Fruit fly (Drosophila melanogaster) whole organism, embryonic: ENCODE results near the gene CG13131.

Experiments
- Atf-2 ChIP-seq: fragments of 200-800 bp; sonication (Bioruptor generic); optimal IDR thresholded peaks from 2 replicates; lab custom pipeline; 2016; ENCODE audit warnings: missing biosample characterization, missing genetic modification characterization
- Atf6 ChIP-seq: fragments of 200-800 bp; sonication (Bioruptor generic); IDR thresholded peaks from 2 replicates; pipeline ENCODE4 v1.3.6; 2022; ENCODE audit warnings: missing biosample characterization, missing genetic modification characterization
- CG10209 ChIP-seq: fragments of 200-800 bp; sonication (Bioruptor generic); optimal IDR thresholded peaks from 3 replicates; lab custom pipeline; 2017; ENCODE audit warnings: missing biosample characterization, mild to moderate bottlenecking, missing genetic modification characterization, missing genetic modification reagents
- CG11085 ChIP-seq: fragments of 200-800 bp; sonication (Bioruptor generic); IDR thresholded peaks from 2 replicates; pipeline ENCODE4 v1.3.6; 2022; ENCODE audit warnings: missing biosample characterization, missing genetic modification characterization
- CG11695 ChIP-seq: fragments of 200-800 bp; sonication (Bioruptor generic); IDR thresholded peaks from 3 replicates; pipeline ENCODE4 v1.3.6; 2022; ENCODE audit warnings: missing biosample characterization, missing genetic modification characterization
- CG12659 ChIP-seq: fragments of 200-800 bp; sonication (Bioruptor generic); optimal IDR thresholded peaks from 3 replicates; lab custom pipeline; 2017; ENCODE audit warnings: mild to moderate bottlenecking, missing biosample characterization, missing genetic modification reagents, missing genetic modification characterization
- CG13424 ChIP-seq: fragments of 200-800 bp; sonication (Bioruptor generic); optimal IDR thresholded peaks from 2 replicates; lab custom pipeline; 2019; ENCODE audit warnings: missing biosample characterization, mild to moderate bottlenecking, missing genetic modification characterization, moderate library complexity
- CG14014 ChIP-seq: fragments of 200-800 bp; sonication (Bioruptor generic); IDR thresholded peaks from 2 replicates; pipeline ENCODE4 v1.3.6; 2022; ENCODE audit warnings: missing biosample characterization, missing genetic modification characterization
- CG15269 ChIP-seq: fragments of 200-800 bp; sonication (Bioruptor generic); optimal IDR thresholded peaks from 2 replicates; lab custom pipeline; 2018; ENCODE audit warnings: missing biosample characterization, mild to moderate bottlenecking, missing genetic modification characterization, moderate library complexity
- CG1647 ChIP-seq: fragments of 200-800 bp; sonication (Bioruptor generic); optimal IDR thresholded peaks from 3 replicates; lab custom pipeline; 2016; ENCODE audit warnings: missing biosample characterization, missing genetic modification characterization
- CG31388 ChIP-seq: fragments of 200-800 bp; sonication (Bioruptor generic); optimal IDR thresholded peaks from 2 replicates; lab custom pipeline; 2016; ENCODE audit warnings: missing biosample characterization, missing genetic modification characterization
- CG3163 ChIP-seq: fragments of 200-800 bp; sonication (Bioruptor generic); optimal IDR thresholded peaks from 3 replicates; lab custom pipeline; 2016; ENCODE audit warnings: missing biosample characterization, missing genetic modification characterization
- CG33213 ChIP-seq: fragments of 200-800 bp; sonication (Bioruptor generic); optimal IDR thresholded peaks from 3 replicates; lab custom pipeline; 2016; ENCODE audit warnings: missing biosample characterization, missing genetic modification characterization
- CG33557 ChIP-seq: fragments of 200-800 bp; sonication (Bioruptor generic); optimal IDR thresholded peaks from 2 replicates; lab custom pipeline; 2019; ENCODE audit warnings: missing biosample characterization, mild to moderate bottlenecking, missing genetic modification characterization, moderate library complexity
- CG4707 ChIP-seq: fragments of 200-800 bp; sonication (Bioruptor generic); optimal IDR thresholded peaks from 2 replicates; lab custom pipeline; 2018; ENCODE audit warnings: missing biosample characterization, mild to moderate bottlenecking, missing genetic modification characterization, moderate library complexity
- CG6254 ChIP-seq: fragments of 200-800 bp; sonication (Bioruptor generic); optimal IDR thresholded peaks from 3 replicates; lab custom pipeline; 2017; ENCODE audit warnings: mild to moderate bottlenecking, missing biosample characterization, missing genetic modification reagents, missing genetic modification characterization
- CG7963 ChIP-seq: fragments of 200-800 bp; sonication (Bioruptor generic); IDR thresholded peaks from 3 replicates; pipeline ENCODE4 v1.3.6; 2022; ENCODE audit warnings: missing biosample characterization, missing genetic modification characterization; ENCODE audit not compliant: partially characterized antibody
- CrebB ChIP-seq: fragments of 200-800 bp; sonication (Bioruptor generic); optimal IDR thresholded peaks from 3 replicates; lab custom pipeline; 2018; ENCODE audit warnings: missing biosample characterization, mild to moderate bottlenecking, missing genetic modification characterization
- Elba2 ChIP-seq: fragments of 200-800 bp; sonication (Bioruptor generic); optimal IDR thresholded peaks from 3 replicates; lab custom pipeline; 2016; ENCODE audit warnings: missing biosample characterization, missing genetic modification characterization
- Ets65A ChIP-seq: fragments of 200-800 bp; sonication (Bioruptor generic); peaks from one replicate; lab custom pipeline; 2016; ENCODE audit warnings: missing biosample characterization, missing genetic modification characterization
- Fer1 ChIP-seq: fragments of 200-800 bp; sonication (Bioruptor generic); optimal IDR thresholded peaks from 2 replicates; lab custom pipeline; 2017; ENCODE audit warnings: missing biosample characterization, mild to moderate bottlenecking, missing genetic modification characterization
- HmgZ ChIP-seq: fragments of 200-800 bp; sonication (Bioruptor generic); optimal IDR thresholded peaks from 2 replicates; lab custom pipeline; 2018; ENCODE audit warnings: missing biosample characterization, mild to moderate bottlenecking, missing genetic modification characterization
- Kr ChIP-seq: fragments of 200-800 bp; sonication (Bioruptor generic); optimal IDR thresholded peaks from 2 replicates; lab custom pipeline; 2017; ENCODE audit warnings: missing biosample characterization, mild to moderate bottlenecking, missing genetic modification characterization
- Mad ChIP-seq: fragments of 200-800 bp; sonication (Bioruptor generic); optimal IDR thresholded peaks from 2 replicates; lab custom pipeline; 2016; ENCODE audit warnings: missing biosample characterization, missing genetic modification characterization
- Med ChIP-seq: fragments of 200-800 bp; sonication (Bioruptor generic); peaks from one replicate; lab custom pipeline; 2016; ENCODE audit warnings: missing biosample characterization, missing genetic modification characterization, mild to moderate bottlenecking, inconsistent platforms, moderate library complexity
- NK7.1 ChIP-seq: fragments of 200-800 bp; sonication (Bioruptor generic); optimal IDR thresholded peaks from 3 replicates; lab custom pipeline; 2016; ENCODE audit warnings: missing biosample characterization, missing genetic modification characterization
- Pdp1 ChIP-seq, 2 experiments: fragments of 200-800 bp; sonication (Bioruptor generic); optimal IDR thresholded peaks; 3 replicates each; lab custom pipeline; 2016; ENCODE audit warnings: missing biosample characterization in 2 of 2, missing genetic modification characterization in 2 of 2, mild to moderate bottlenecking in 1 of 2, moderate library complexity in 1 of 2
- Poxn ChIP-seq: fragments of 200-800 bp; sonication (Bioruptor generic); IDR thresholded peaks from 2 replicates; pipeline ENCODE4 v1.3.6; 2022; ENCODE audit warnings: missing biosample characterization, missing genetic modification characterization
- Ssrp ChIP-seq: fragments of 200-800 bp; sonication (Bioruptor generic); optimal IDR thresholded peaks from 2 replicates; lab custom pipeline; 2018; ENCODE audit warnings: missing biosample characterization, mild to moderate bottlenecking, missing genetic modification characterization, moderate library complexity
- Stat92E ChIP-seq, 3 experiments: fragments of >200 bp in 2 of 3; fragments of 200-800 bp in 1 of 3; sonication (Bioruptor generic) in 1 of 3; optimal IDR thresholded peaks; 2 replicates each; lab custom pipeline; 2017 to 2019; ENCODE audit warnings: missing biosample characterization in 3 of 3, missing genetic modification characterization in 3 of 3, mild to moderate bottlenecking in 1 of 3, moderate library complexity in 1 of 3
- abd-A ChIP-seq: fragments of 200-800 bp; sonication (Bioruptor generic); optimal IDR thresholded peaks from 3 replicates; lab custom pipeline; 2019; ENCODE audit warnings: missing biosample characterization, mild to moderate bottlenecking, missing genetic modification characterization, moderate library complexity
- ase ChIP-seq: fragments of 200-800 bp; sonication (Bioruptor generic); IDR thresholded peaks from 3 replicates; pipeline ENCODE4 v1.3.6; 2022; ENCODE audit warnings: missing biosample characterization, missing genetic modification characterization
- bowl ChIP-seq: fragments of 200-800 bp; sonication (Bioruptor generic); IDR thresholded peaks from 2 replicates; pipeline ENCODE4 v1.3.6; 2022; ENCODE audit warnings: missing biosample characterization, missing genetic modification characterization
- btn ChIP-seq: fragments of 200-800 bp; sonication (Bioruptor generic); optimal IDR thresholded peaks from 2 replicates; lab custom pipeline; 2016; ENCODE audit warnings: missing biosample characterization, missing genetic modification characterization
- cwo ChIP-seq: fragments of 200-800 bp; sonication (Bioruptor generic); optimal IDR thresholded peaks from 3 replicates; lab custom pipeline; 2017; ENCODE audit warnings: missing biosample characterization, missing genetic modification characterization, mild to moderate bottlenecking, moderate library complexity, missing genetic modification reagents
- ewg ChIP-seq: fragments of 200-800 bp; sonication (Bioruptor generic); optimal IDR thresholded peaks from 3 replicates; lab custom pipeline; 2017; ENCODE audit warnings: mild to moderate bottlenecking, missing biosample characterization, missing genetic modification reagents, missing genetic modification characterization
- hkb ChIP-seq, 2 experiments: fragments of 200-800 bp in 1 of 2; fragments of >200 bp in 1 of 2; sonication (Bioruptor generic) in 1 of 2; IDR thresholded peaks in 1 of 2; optimal IDR thresholded peaks in 1 of 2; 2 replicates each; pipeline versions ENCODE4 v1.3.6 to Lab custom; 2017 to 2022; ENCODE audit warnings: missing biosample characterization in 1 of 2, missing genetic modification characterization in 1 of 2
- inv ChIP-seq: fragments of 200-800 bp; sonication (Bioruptor generic); IDR thresholded peaks from 2 replicates; pipeline ENCODE4 v1.3.6; 2022; ENCODE audit warnings: missing biosample characterization, missing genetic modification characterization; ENCODE audit not compliant: partially characterized antibody
- kay ChIP-seq: fragments of 200-800 bp; sonication (Bioruptor generic); optimal IDR thresholded peaks from 2 replicates; lab custom pipeline; 2016; ENCODE audit warnings: missing biosample characterization, missing genetic modification characterization
- ken ChIP-seq: fragments of 200-800 bp; sonication (Bioruptor generic); IDR thresholded peaks from 3 replicates; pipeline ENCODE4 v1.3.6; 2022; ENCODE audit warnings: missing biosample characterization, missing genetic modification characterization
- lov ChIP-seq, 2 experiments: fragments of 200-800 bp in 1 of 2; fragments of >200 bp in 1 of 2; sonication (Bioruptor generic) in 1 of 2; IDR thresholded peaks in 1 of 2; optimal IDR thresholded peaks in 1 of 2; 2 replicates in 1 of 2; 3 replicates in 1 of 2; pipeline versions ENCODE4 v1.3.6 to Lab custom; 2017 to 2022; ENCODE audit warnings: missing biosample characterization in 1 of 2, missing genetic modification characterization in 1 of 2
- pnt ChIP-seq: fragments of 200-800 bp; sonication (Bioruptor generic); optimal IDR thresholded peaks from 3 replicates; lab custom pipeline; 2016; ENCODE audit warnings: missing biosample characterization, missing genetic modification characterization
- repo ChIP-seq: fragments of 200-800 bp; sonication (Bioruptor generic); optimal IDR thresholded peaks from 2 replicates; lab custom pipeline; 2016; ENCODE audit warnings: missing biosample characterization, missing genetic modification characterization
- sima ChIP-seq: fragments of 200-800 bp; sonication (Bioruptor generic); optimal IDR thresholded peaks from 2 replicates; lab custom pipeline; 2016; ENCODE audit warnings: missing biosample characterization, missing genetic modification characterization
- slbo ChIP-seq: fragments of 200-800 bp; sonication (Bioruptor generic); IDR thresholded peaks from 2 replicates; pipeline ENCODE4 v1.3.6; 2022; ENCODE audit warnings: missing biosample characterization, missing genetic modification characterization
- trh ChIP-seq: fragments of 200-800 bp; sonication (Bioruptor generic); optimal IDR thresholded peaks from 2 replicates; lab custom pipeline; 2016; ENCODE audit warnings: missing biosample characterization, missing genetic modification characterization
- z ChIP-seq: fragments of 200-800 bp; sonication (Bioruptor generic); IDR thresholded peaks from 3 replicates; pipeline ENCODE4 v1.3.6; 2022; ENCODE audit warnings: missing biosample characterization, missing genetic modification characterization

The CG13131 gene

DNA sequence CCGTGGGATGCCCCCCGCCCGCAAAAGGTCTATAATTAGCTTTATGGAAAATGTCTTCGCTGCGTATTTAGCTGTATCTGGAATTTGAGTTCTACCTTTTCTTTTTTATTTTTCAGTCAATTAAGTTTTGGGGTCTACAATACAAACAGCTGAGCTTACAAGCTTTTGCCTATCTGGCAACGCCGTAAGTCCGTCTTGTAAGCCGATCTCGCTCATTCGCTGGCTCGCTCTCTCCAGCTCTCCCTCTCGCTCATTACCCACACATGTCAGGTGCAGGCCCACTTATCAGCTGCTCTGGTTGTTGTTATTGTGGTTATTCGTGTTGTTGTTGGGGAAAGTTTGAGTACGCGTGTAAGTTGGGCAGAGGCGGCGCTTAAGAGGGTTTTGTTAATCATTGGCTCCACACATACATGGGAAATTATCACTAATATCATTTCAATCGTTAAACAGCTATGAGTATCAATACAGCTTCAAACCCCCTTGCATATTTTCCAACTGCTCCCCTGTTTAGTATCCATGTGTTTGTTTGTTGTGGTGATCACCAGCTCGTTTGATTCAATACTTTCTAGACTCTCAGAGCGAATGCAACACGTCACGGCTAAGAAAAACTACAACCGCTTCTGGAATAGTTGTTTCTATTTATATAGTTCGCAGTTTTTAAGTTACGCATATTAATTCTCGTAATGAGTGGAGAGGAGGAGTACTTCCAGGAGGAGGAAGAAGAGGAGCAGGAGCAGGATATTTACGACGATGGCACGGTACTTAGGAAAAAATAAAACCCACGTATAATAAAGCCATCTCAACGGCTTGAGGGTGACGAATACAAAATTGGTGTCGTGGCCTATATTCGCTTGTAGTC lies 7.2 kb downstream of the CG13131 start (continued):
- TF ChIP-seq Pdp1 (GFP tag; optimal IDR thresholded peaks at IDR 0.05; lab: Kevin White, UChicago) (peak; percentile 96 to 98), CG6254 (peak; percentile 79), CG33557 (GFP tag; lab: Kevin White, UChicago) (peak; percentile 94), abd-A (tag; lab: Kevin White, UChicago) (no peak), Kr (GFP tag; lab: Kevin White, UChicago) (no peak), Fer1 (GFP tag; lab: Kevin White, UChicago) (no peak), ase (GFP tag; lab: Robert Waterston, UW) (peak; percentile 97), Med (GFP tag; lab: Kevin White, UChicago) (peak; percentile 100), btn (peak; percentile 94), z (GFP tag; lab: Robert Waterston, UW) (peak; percentile 74; the same call in 2 of the 3 replicates), CG14014 (GFP tag; lab: Robert Waterston, UW) (peak; percentile 98), Atf6 (GFP tag; lab: Robert Waterston, UW) (peak; percentile 97), ewg (peak; percentile 91), lov (optimal IDR thresholded peaks at IDR 0.05; lab: Kevin White, UChicago) (no peak), lov (GFP tag; IDR thresholded peaks at IDR 0.05; lab: Robert Waterston, UW) (peak; percentile 92), HmgZ (tag; lab: Kevin White, UChicago) (peak; percentile 98), Atf-2 (GFP tag; lab: Kevin White, UChicago) (peak; percentile 97), Stat92E (GFP tag; optimal IDR thresholded peaks at IDR 0.05; lab: Kevin White, UChicago) (peak in 1 of 3 experiments; percentile 83), Mad (GFP tag; lab: Kevin White, UChicago) (peak; percentile 95), CG1647 (peak; percentile 97), sima (GFP tag; lab: Kevin White, UChicago) (peak; percentile 89), Ssrp (tag; lab: Kevin White, UChicago) (peak; percentile 91), bowl (GFP tag; lab: Robert Waterston, UW) (peak; percentile 92), CG12659 (GFP tag; lab: Kevin White, UChicago) (peak; percentile 97), CG11695 (GFP tag; lab: Robert Waterston, UW) (peak; percentile 95), NK7.1 (GFP tag; lab: Kevin White, UChicago) (peak; percentile 95), kay (peak; percentile 97), hkb (optimal IDR thresholded peaks at IDR 0.05; lab: Kevin White, UChicago) (no peak), hkb (GFP tag; IDR thresholded peaks at IDR 0.05; lab: Robert Waterston, UW) (peak; percentile 97), inv (GFP tag; lab: Robert Waterston, UW) (no peak; the same call in 1 of the 2 replicates), Poxn (GFP tag; lab: Robert Waterston, UW) (peak; percentile 90), CG33213 (GFP tag; lab: Kevin White, UChicago) (peak; percentile 97), CG15269 (tag; lab: Kevin White, UChicago) (peak; percentile 97), CG4707 (GFP tag; lab: Kevin White, UChicago) (peak; percentile 88), ken (GFP tag; lab: Robert Waterston, UW) (peak; percentile 98), CG13424 (peak; percentile 97), CG7963 (GFP tag; lab: Robert Waterston, UW) (no peak), CG3163 (GFP tag; lab: Kevin White, UChicago) (peak; percentile 91), CG31388 (GFP tag; lab: Kevin White, UChicago) (peak; percentile 94), repo (peak; percentile 97), Elba2 (GFP tag; lab: Kevin White, UChicago) (peak; percentile 61), pnt (GFP tag; lab: Kevin White, UChicago) (peak; percentile 98), CG11085 (GFP tag; lab: Robert Waterston, UW) (peak; percentile 95), CrebB (tag; lab: Kevin White, UChicago) (peak; percentile 97), cwo (GFP tag; lab: Kevin White, UChicago) (peak; percentile 94), Ets65A (peak; percentile 100), CG10209 (peak; percentile 96), slbo (GFP tag; lab: Robert Waterston, UW) (peak; percentile 99), trh (GFP tag; lab: Kevin White, UChicago) (peak; percentile 86)
